Fruit fly (Drosophila melanogaster) whole organism, wandering third instar larva: Measurements from ENCODE around the gene CG4629.

Experiments
- Abd-B ChIP-seq: fragments of >200 bp; optimal IDR thresholded peaks from 2 replicates; lab custom pipeline; 2017; ENCODE audit warnings: missing biosample characterization, missing genetic modification characterization
- CG32264 ChIP-seq: fragments of 200-800 bp; sonication (Bioruptor generic); optimal IDR thresholded peaks from 2 replicates; lab custom pipeline; 2016; ENCODE audit warnings: missing biosample characterization, missing genetic modification characterization
- CrebA ChIP-seq: fragments of 200-800 bp; sonication (Bioruptor generic); optimal IDR thresholded peaks from 2 replicates; lab custom pipeline; 2016; ENCODE audit warnings: missing biosample characterization, mild to moderate bottlenecking, missing genetic modification characterization, borderline replicate concordance
- Dfd ChIP-seq: fragments of >200 bp; optimal IDR thresholded peaks from 2 replicates; lab custom pipeline; 2017; ENCODE audit warnings: missing biosample characterization, missing genetic modification characterization
- Dif ChIP-seq: fragments of 200-275, 200-300 bp; sonication (Bioruptor generic); optimal IDR thresholded peaks from 2 replicates; lab custom pipeline; 2018; ENCODE audit warnings: missing biosample characterization, missing genetic modification characterization; ENCODE audit not compliant: partially characterized antibody
- GATAd ChIP-seq: sonication (Bioruptor generic); optimal IDR thresholded peaks from 2 replicates; lab custom pipeline; 2016; ENCODE audit warnings: missing biosample characterization, missing genetic modification characterization
- HLH106 ChIP-seq: fragments of 200-800 bp; optimal IDR thresholded peaks from 3 replicates; lab custom pipeline; 2019; ENCODE audit warnings: missing biosample characterization, mild to moderate bottlenecking, missing genetic modification characterization, moderate library complexity
- Hnf4 ChIP-seq: fragments of 200-800 bp; sonication (Bioruptor generic); optimal IDR thresholded peaks from 2 replicates; lab custom pipeline; 2016; ENCODE audit warnings: missing biosample characterization, mild to moderate bottlenecking, missing genetic modification characterization
- Hr78 ChIP-seq: fragments of >200 bp; optimal IDR thresholded peaks from 2 replicates; lab custom pipeline; 2017; ENCODE audit warnings: missing biosample characterization, missing genetic modification characterization
- Hr83 ChIP-seq: fragments of 200-300 bp; sonication (Bioruptor generic); optimal IDR thresholded peaks from 2 replicates; lab custom pipeline; 2016; ENCODE audit warnings: missing biosample characterization, mild to moderate bottlenecking, missing genetic modification characterization, moderate library complexity; ENCODE audit not compliant: poor library complexity, severe bottlenecking
- Mio ChIP-seq: sonication (Bioruptor generic); optimal IDR thresholded peaks from 2 replicates; lab custom pipeline; 2016; ENCODE audit warnings: missing biosample characterization, missing genetic modification characterization
- N ChIP-seq: fragments of >200 bp; optimal IDR thresholded peaks from 2 replicates; lab custom pipeline; 2018; ENCODE audit warnings: missing biosample characterization, missing external identifiers, missing genetic modification characterization
- OdsH ChIP-seq: fragments of 200-800 bp; sonication (Bioruptor generic); optimal IDR thresholded peaks from 2 replicates; lab custom pipeline; 2016; ENCODE audit warnings: missing biosample characterization, mild to moderate bottlenecking, missing genetic modification characterization
- Sp1 ChIP-seq: fragments of 200-800 bp; sonication (Bioruptor generic); optimal IDR thresholded peaks from 3 replicates; lab custom pipeline; 2019; ENCODE audit warnings: missing biosample characterization, mild to moderate bottlenecking, missing genetic modification characterization, moderate library complexity
- Vsx2 ChIP-seq: fragments of 200-300, 225-300 bp; sonication (Bioruptor generic); optimal IDR thresholded peaks from 2 replicates; lab custom pipeline; 2018; ENCODE audit warnings: missing biosample characterization, missing genetic modification characterization; ENCODE audit not compliant: partially characterized antibody
- brk ChIP-seq: fragments of 200-800 bp; sonication (Bioruptor generic); optimal IDR thresholded peaks from 2 replicates; lab custom pipeline; 2016; ENCODE audit warnings: missing biosample characterization, mild to moderate bottlenecking, missing genetic modification characterization
- dl ChIP-seq, 2 experiments: fragments of 175-275, 200-275 bp in 1 of 2; fragments of 200-275 bp in 1 of 2; sonication (Bioruptor generic); optimal IDR thresholded peaks; lab custom pipeline; 2018; ENCODE audit warnings: mild to moderate bottlenecking in 2 of 2, missing biosample characterization in 2 of 2, missing genetic modification characterization in 2 of 2, moderate library complexity in 2 of 2; ENCODE audit not compliant: partially characterized antibody in 2 of 2, insufficient read depth in 1 of 2
- dsf ChIP-seq: sonication (Bioruptor generic); optimal IDR thresholded peaks from 2 replicates; lab custom pipeline; 2016; ENCODE audit warnings: missing biosample characterization, missing genetic modification characterization, borderline replicate concordance
- ey ChIP-seq: fragments of 200-800 bp; sonication (Bioruptor generic); optimal IDR thresholded peaks from 2 replicates; lab custom pipeline; 2016; ENCODE audit warnings: missing biosample characterization, missing genetic modification characterization
- foxo ChIP-seq, 2 experiments: fragments of 200-800 bp; sonication (Bioruptor generic); optimal IDR thresholded peaks; 2 replicates in 1 of 2; 3 replicates in 1 of 2; lab custom pipeline; 2016 to 2017; ENCODE audit warnings: missing biosample characterization in 2 of 2, missing genetic modification characterization in 2 of 2
- fru ChIP-seq: fragments of 200-800 bp; sonication (Bioruptor generic); optimal IDR thresholded peaks from 3 replicates; lab custom pipeline; 2016; ENCODE audit warnings: missing biosample characterization, mild to moderate bottlenecking, missing genetic modification characterization
- jim ChIP-seq: fragments of 175-275, 200-325 bp; sonication (Bioruptor generic); optimal IDR thresholded peaks from 2 replicates; lab custom pipeline; 2016; ENCODE audit warnings: missing biosample characterization, mild to moderate bottlenecking, missing genetic modification characterization
- lola ChIP-seq: fragments of >200 bp; optimal IDR thresholded peaks from 2 replicates; lab custom pipeline; 2017; ENCODE audit warnings: missing biosample characterization, missing genetic modification characterization
- pan ChIP-seq: fragments of >200 bp; optimal IDR thresholded peaks from 2 replicates; lab custom pipeline; 2017
- psq ChIP-seq: fragments of 200-800 bp; sonication (Bioruptor generic); optimal IDR thresholded peaks from 3 replicates; lab custom pipeline; 2017; ENCODE audit warnings: missing biosample characterization, mild to moderate bottlenecking, missing genetic modification characterization, moderate library complexity
- sage ChIP-seq: fragments of 200-800 bp; sonication (Bioruptor generic); optimal IDR thresholded peaks from 2 replicates; lab custom pipeline; 2016; ENCODE audit warnings: missing biosample characterization, mild to moderate bottlenecking, missing genetic modification characterization
- sv ChIP-seq: fragments of 200-800 bp; sonication (Bioruptor generic); optimal IDR thresholded peaks from 3 replicates; lab custom pipeline; 2016; ENCODE audit warnings: missing biosample characterization, missing genetic modification characterization
- usp ChIP-seq: fragments of >200 bp; optimal IDR thresholded peaks from 2 replicates; lab custom pipeline; 2017; ENCODE audit warnings: missing biosample characterization, missing genetic modification characterization

The CG4629 gene

DNA sequence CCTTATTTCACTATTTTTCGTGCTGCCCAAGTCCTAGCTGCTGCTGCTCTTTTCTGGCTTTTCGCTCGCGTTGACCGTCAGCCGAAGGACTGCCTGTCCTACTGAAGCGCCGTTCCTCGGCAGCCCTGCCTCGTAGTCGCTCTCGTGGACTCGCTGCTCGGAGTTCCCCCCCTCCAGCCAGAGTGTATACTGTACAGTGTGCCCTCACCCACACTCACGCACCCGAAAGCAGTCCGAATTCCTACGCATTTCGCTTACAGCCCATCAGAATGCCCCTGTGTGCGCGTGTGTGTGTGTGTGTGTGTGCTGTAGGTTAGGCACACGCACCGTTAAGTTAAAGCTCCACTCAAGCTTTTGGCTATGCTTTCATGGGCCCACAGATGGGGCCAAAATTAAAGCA is 54.3 kb downstream of the CG4629 start, which contains the start of gene IA-2:
TSS of gene IA-2 (minus strand) at position 89 of the 400 bp plus-strand sequence.
- no peak for TF ChIP-seq CrebA (GFP tag; lab: Kevin White, UChicago)
- no peak for TF ChIP-seq Sp1
- no peak for TF ChIP-seq Abd-B (GFP tag; lab: Kevin White, UChicago)
- no peak for TF ChIP-seq fru (GFP tag; lab: Kevin White, UChicago)
- no peak for TF ChIP-seq dsf (GFP tag; lab: Kevin White, UChicago)
- no peak for TF ChIP-seq CG32264 (GFP tag; lab: Kevin White, UChicago)
- no peak for TF ChIP-seq GATAd (GFP tag; lab: Kevin White, UChicago)
- no peak for TF ChIP-seq Dif (GFP tag; lab: Kevin White, UChicago)
- no peak for TF ChIP-seq N (GFP tag; lab: Kevin White, UChicago)
- TF ChIP-seq sv (GFP tag; lab: Kevin White, UChicago): no peak
- no peak for TF ChIP-seq OdsH (GFP tag; lab: Kevin White, UChicago)
- no peak for TF ChIP-seq Mio (GFP tag; lab: Kevin White, UChicago)
- no peak for TF ChIP-seq Hr83 (GFP tag; lab: Kevin White, UChicago)
- no peak for TF ChIP-seq Vsx2
- no peak for TF ChIP-seq sage
- TF ChIP-seq Hnf4 (GFP tag; lab: Kevin White, UChicago): no peak

DNA sequence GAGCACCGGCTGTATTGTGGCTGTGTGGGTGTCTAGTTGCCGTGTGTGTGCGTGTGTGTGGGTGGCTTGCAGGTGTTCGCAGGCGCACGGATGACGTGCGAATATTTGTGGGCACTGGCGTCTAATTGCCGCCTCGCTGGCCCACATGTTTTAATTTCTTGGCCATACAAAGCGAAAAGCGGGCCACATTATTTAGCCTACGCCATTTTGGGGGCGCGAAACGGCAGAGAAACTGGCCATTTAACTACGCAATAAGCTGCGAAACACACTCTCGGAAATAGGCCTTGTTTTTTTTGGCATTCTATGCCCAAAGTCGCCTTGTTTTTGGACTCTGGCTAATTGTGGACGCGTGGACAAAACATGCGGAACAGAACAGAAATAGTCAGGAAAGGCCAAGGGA is 55.1 kb downstream of the CG4629 start:
- no peak for TF ChIP-seq Hr78 (GFP tag; lab: Kevin White, UChicago)
- TF ChIP-seq sage: no peak
- no peak for TF ChIP-seq jim (GFP tag; lab: Kevin White, UChicago)
- no peak for TF ChIP-seq GATAd (GFP tag; lab: Kevin White, UChicago)
- no peak for TF ChIP-seq psq (GFP tag; lab: Kevin White, UChicago)
- TF ChIP-seq OdsH (GFP tag; lab: Kevin White, UChicago): no peak
- TF ChIP-seq CrebA (GFP tag; lab: Kevin White, UChicago): no peak
- no peak for TF ChIP-seq sv (GFP tag; lab: Kevin White, UChicago)
- no peak for TF ChIP-seq Vsx2
- TF ChIP-seq lola (GFP tag; lab: Kevin White, UChicago): no peak
- no peak for TF ChIP-seq CG32264 (GFP tag; lab: Kevin White, UChicago)
- TF ChIP-seq ey (GFP tag; lab: Kevin White, UChicago): no peak
- TF ChIP-seq HLH106 (tag; lab: Kevin White, UChicago): no peak
- TF ChIP-seq Hnf4 (GFP tag; lab: Kevin White, UChicago): no peak
- no peak for TF ChIP-seq Hr83 (GFP tag; lab: Kevin White, UChicago)

DNA sequence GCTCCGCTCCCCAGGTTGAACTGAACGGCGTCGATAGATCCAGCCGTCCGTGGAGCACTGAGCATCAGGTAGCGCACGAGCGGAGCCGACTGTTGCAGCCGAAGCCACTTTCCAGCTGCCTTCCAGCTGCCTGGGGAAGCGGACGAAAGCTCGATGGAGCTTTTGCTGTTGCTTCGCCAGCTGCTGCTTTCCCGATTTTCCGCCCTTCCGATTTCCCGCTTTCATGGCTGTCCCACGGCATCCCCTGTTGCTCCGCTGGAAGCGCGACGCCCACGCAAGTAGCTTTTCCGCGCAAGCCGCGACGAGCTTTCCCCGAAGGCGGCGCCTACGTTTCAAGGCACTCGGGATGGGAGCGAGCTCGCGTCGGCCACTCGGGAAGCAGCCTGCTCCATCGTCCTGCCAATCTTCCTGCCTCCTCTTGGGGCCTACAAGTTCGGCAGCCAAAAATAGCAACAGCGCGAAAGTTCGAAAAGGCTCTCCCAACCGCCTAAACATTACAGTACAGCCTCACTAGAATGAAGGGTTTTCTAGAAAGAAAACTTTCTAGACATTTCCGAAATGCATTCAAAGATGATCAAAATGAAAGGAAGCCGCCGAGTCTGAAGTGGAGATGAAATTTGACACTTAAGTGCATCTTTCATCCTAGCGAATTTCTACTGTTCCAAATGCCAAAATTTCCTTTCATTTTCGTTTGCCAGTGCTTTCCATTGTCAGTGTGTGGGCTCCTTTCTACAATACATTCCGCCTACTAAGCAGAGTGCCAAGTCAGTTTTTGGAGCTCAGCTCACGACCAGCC is 58.9 kb downstream of the CG4629 start:
- TF ChIP-seq usp (no peak), lola (GFP tag; lab: Kevin White, UChicago) (no peak), dl (GFP tag; optimal IDR thresholded peaks at IDR 0.05; lab: Kevin White, UChicago; ENCODE audit: insufficient read depth in 1 of 2, partially characterized antibody in 2 of 2) (no peak), CrebA (GFP tag; lab: Kevin White, UChicago) (no peak), GATAd (GFP tag; lab: Kevin White, UChicago) (no peak), Hnf4 (GFP tag; lab: Kevin White, UChicago) (no peak), pan (lab: Kevin White, UChicago) (no peak), jim (GFP tag; lab: Kevin White, UChicago) (no peak), brk (GFP tag; lab: Kevin White, UChicago) (no peak), sage (no peak), foxo (GFP tag; optimal IDR thresholded peaks at IDR 0.05; lab: Kevin White, UChicago) (no peak), ey (GFP tag; lab: Kevin White, UChicago) (no peak), Hr83 (GFP tag; lab: Kevin White, UChicago) (no peak), dsf (GFP tag; lab: Kevin White, UChicago) (no peak), Dfd (GFP tag; lab: Kevin White, UChicago) (no peak), Dif (GFP tag; lab: Kevin White, UChicago) (no peak), Hr78 (GFP tag; lab: Kevin White, UChicago) (no peak), Vsx2 (no peak)
- TF ChIP-seq, all 38 proteins: peak for 0

DNA sequence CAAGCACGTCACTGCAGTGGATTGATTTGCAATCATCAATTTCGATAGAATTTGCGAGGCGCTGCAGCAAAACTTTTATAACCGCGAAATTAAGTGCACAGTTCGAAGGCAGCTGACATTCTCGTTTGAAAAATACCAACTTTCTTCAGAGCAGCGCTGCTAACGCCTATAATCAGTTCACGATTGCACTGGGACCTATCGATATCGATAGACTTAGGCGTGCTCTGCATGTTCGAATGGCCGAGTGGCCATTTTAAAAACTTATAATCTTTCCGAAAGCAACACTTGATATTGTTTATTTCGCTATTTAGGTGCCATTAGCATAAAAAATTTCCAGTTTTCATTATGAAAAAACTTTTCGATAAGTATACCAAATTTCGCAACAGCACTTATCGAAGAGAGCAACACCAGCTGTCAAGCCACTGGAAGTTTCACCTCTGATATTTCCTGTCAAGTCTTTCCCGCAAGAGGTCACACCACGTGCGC is 65.5 kb downstream of the CG4629 start, which contains the start of gene gNacalpha:
TSS of gene gNacalpha (plus strand) at position 436 of the 486 bp plus-strand sequence.
- no peak for TF ChIP-seq fru (GFP tag; lab: Kevin White, UChicago)
- no peak for TF ChIP-seq Hnf4 (GFP tag; lab: Kevin White, UChicago)
- TF ChIP-seq, all 38 proteins: peak for 0
